Fruit fly (Drosophila melanogaster) whole organism, adult: ENCODE results near the gene armi.

Experiments
- CG11617 ChIP-seq: fragments of 200-800 bp; sonication (Bioruptor generic); optimal IDR thresholded peaks from 2 replicates; lab custom pipeline; 2017; ENCODE audit warnings: mild to moderate bottlenecking, missing biosample characterization, missing genetic modification reagents, missing genetic modification characterization
- CG12768 ChIP-seq: fragments of 200-800 bp; sonication (Bioruptor generic); optimal IDR thresholded peaks from 2 replicates; lab custom pipeline; 2017; ENCODE audit warnings: missing biosample characterization, missing genetic modification characterization, mild to moderate bottlenecking, moderate library complexity, missing genetic modification reagents
- CG14711 ChIP-seq: fragments of 200-800 bp; sonication (Bioruptor generic); optimal IDR thresholded peaks from 2 replicates; lab custom pipeline; 2018; ENCODE audit warnings: missing biosample characterization, mild to moderate bottlenecking, missing genetic modification characterization, moderate library complexity
- CG1620 ChIP-seq: fragments of 200-800 bp; sonication (Bioruptor generic); optimal IDR thresholded peaks from 2 replicates; lab custom pipeline; 2016; ENCODE audit warnings: missing biosample characterization, missing genetic modification characterization
- CG5204 ChIP-seq: fragments of 200-800 bp; sonication (Bioruptor generic); optimal IDR thresholded peaks from 2 replicates; lab custom pipeline; 2016; ENCODE audit warnings: missing biosample characterization, missing genetic modification characterization
- CG7045 ChIP-seq: fragments of 200-800 bp; sonication (Bioruptor generic); optimal IDR thresholded peaks from 2 replicates; lab custom pipeline; 2017; ENCODE audit warnings: missing biosample characterization, mild to moderate bottlenecking, missing genetic modification characterization
- Clk ChIP-seq: fragments of 200-800 bp; sonication (Bioruptor generic); optimal IDR thresholded peaks from 2 replicates; lab custom pipeline; 2017; ENCODE audit warnings: missing biosample characterization, missing genetic modification characterization
- Hr96 ChIP-seq: fragments of 200-800 bp; sonication (Bioruptor generic); optimal IDR thresholded peaks from 2 replicates; lab custom pipeline; 2016; ENCODE audit warnings: missing biosample characterization, missing genetic modification characterization
- Mnt ChIP-seq: fragments of 200-800 bp; sonication (Bioruptor generic); optimal IDR thresholded peaks from 2 replicates; lab custom pipeline; 2016; ENCODE audit warnings: missing biosample characterization, mild to moderate bottlenecking, missing genetic modification characterization
- cnc ChIP-seq, 2 experiments: fragments of >200 bp; optimal IDR thresholded peaks; 2 replicates each; lab custom pipeline; 2017
- kay ChIP-seq: fragments of 200-800 bp; sonication (Bioruptor generic); peaks from one replicate; lab custom pipeline; 2016; ENCODE audit warnings: missing biosample characterization, missing genetic modification characterization, borderline replicate concordance
- ovo ChIP-seq: fragments of 200-800 bp; sonication (Bioruptor generic); optimal IDR thresholded peaks from 2 replicates; lab custom pipeline; 2016; ENCODE audit warnings: missing biosample characterization, missing genetic modification characterization
- tj ChIP-seq: fragments of 200-800 bp; sonication (Bioruptor generic); optimal IDR thresholded peaks from 3 replicates; lab custom pipeline; 2017; ENCODE audit warnings: missing biosample characterization, mild to moderate bottlenecking, missing genetic modification characterization, moderate library complexity

DNA sequence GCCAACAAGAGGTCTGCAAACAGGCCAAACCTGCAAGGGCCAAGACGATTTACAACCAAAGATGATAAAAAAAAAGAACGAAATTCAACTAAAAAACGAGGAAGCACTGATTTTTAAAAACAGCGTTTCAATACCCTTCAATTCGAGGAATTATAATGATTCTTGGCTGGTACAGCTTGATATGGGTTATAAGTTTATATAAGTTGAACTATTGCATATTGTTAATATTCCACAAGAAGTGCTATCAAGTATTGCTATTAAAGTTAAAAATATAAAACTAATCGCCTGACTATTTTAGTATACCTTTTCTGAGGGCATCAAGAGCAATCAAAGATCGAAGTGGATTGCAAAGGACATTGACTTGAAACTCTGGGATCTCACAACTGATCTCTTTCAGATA, 52.9 kb downstream of the armi start:
- no peak for TF ChIP-seq tj (GFP tag; lab: Kevin White, UChicago)
- no peak for TF ChIP-seq CG12768 (GFP tag; lab: Kevin White, UChicago)
- no peak for TF ChIP-seq Mnt (GFP tag; lab: Kevin White, UChicago)
- TF ChIP-seq kay (GFP tag; lab: Kevin White, UChicago) = no peak
- no peak for TF ChIP-seq Clk (GFP tag; lab: Kevin White, UChicago)
- TF ChIP-seq CG11617 (GFP tag; lab: Kevin White, UChicago) = no peak
- no peak for TF ChIP-seq CG1620 (GFP tag; lab: Kevin White, UChicago)
- no peak for TF ChIP-seq Hr96 (GFP tag; lab: Kevin White, UChicago)
- no peak for TF ChIP-seq ovo (GFP tag; lab: Kevin White, UChicago)
- no peak for TF ChIP-seq CG14711 (tag; lab: Kevin White, UChicago)
- no peak for TF ChIP-seq CG7045 (GFP tag; lab: Kevin White, UChicago)
- TF ChIP-seq cnc (optimal IDR thresholded peaks at IDR 0.05; lab: Kevin White, UChicago) = no peak
- no peak for TF ChIP-seq CG5204 (GFP tag; lab: Kevin White, UChicago)
